Worm (Caenorhabditis elegans) whole organism, L1 larva: ENCODE results near the gene eak-7.

Experiments
- F16B12.6 ChIP-seq: fragments of 150-350 bp; optimal IDR thresholded peaks from 2 replicates; lab custom pipeline; 2014; ENCODE audit warnings: missing biosample characterization, missing genetic modification characterization
- aly-2 ChIP-seq: fragments of 150-350 bp; optimal IDR thresholded peaks from 2 replicates; lab custom pipeline; 2014; ENCODE audit warnings: missing biosample characterization, missing genetic modification characterization
- blmp-1 ChIP-seq: fragments of 150-350 bp; optimal IDR thresholded peaks from 2 replicates; lab custom pipeline; 2014; ENCODE audit warnings: missing biosample characterization, missing genetic modification characterization
- ceh-8 ChIP-seq: fragments of 200-800 bp; sonication (Bioruptor generic); optimal IDR thresholded peaks from 2 replicates; lab custom pipeline; 2018; ENCODE audit warnings: mild to moderate bottlenecking, missing genetic modification characterization, moderate library complexity, missing compliant biosample characterization
- ceh-82 ChIP-seq, 3 experiments: fragments of 150-350 bp in 1 of 3; sonication (generic microtip) in 2 of 3; optimal IDR thresholded peaks; 2 replicates each; lab custom pipeline; 2014 to 2017; ENCODE audit warnings: missing biosample characterization in 3 of 3, missing genetic modification characterization in 3 of 3
- ceh-90 ChIP-seq: sonication (generic microtip); optimal IDR thresholded peaks from 2 replicates; lab custom pipeline; 2016; ENCODE audit warnings: missing genetic modification characterization, missing compliant biosample characterization
- dpl-1 ChIP-seq, 3 experiments: fragments of 150-350 bp in 2 of 3; sonication (generic microtip) in 1 of 3; optimal IDR thresholded peaks; 2 replicates each; lab custom pipeline; 2014 to 2017; ENCODE audit warnings: missing biosample characterization in 3 of 3, missing genetic modification characterization in 3 of 3, missing genetic modification reagents in 3 of 3
- dsc-1 ChIP-seq: sonication (generic microtip); optimal IDR thresholded peaks from 2 replicates; lab custom pipeline; 2016; ENCODE audit warnings: mild to moderate bottlenecking, missing genetic modification characterization, missing compliant biosample characterization
- efl-1 ChIP-seq, 4 experiments: fragments of 150-350 bp; optimal IDR thresholded peaks in 3 of 4; peaks in 1 of 4; 1 replicate in 1 of 4; 2 replicates in 3 of 4; lab custom pipeline; 2014; ENCODE audit warnings: missing biosample characterization in 2 of 4, missing genetic modification characterization in 2 of 4, missing genetic modification reagents in 2 of 4
- efl-3 ChIP-seq: fragments of 200-800 bp; sonication (Bioruptor generic); optimal IDR thresholded peaks from 2 replicates; lab custom pipeline; 2018; ENCODE audit warnings: mild to moderate bottlenecking, missing genetic modification characterization, missing compliant biosample characterization
- elt-2 ChIP-seq: sonication (generic microtip); optimal IDR thresholded peaks from 2 replicates; lab custom pipeline; 2016; ENCODE audit warnings: missing genetic modification characterization, mild to moderate bottlenecking, inconsistent platforms, missing compliant biosample characterization, missing genetic modification reagents
- elt-3 ChIP-seq, 6 experiments: fragments of 150-350 bp in 1 of 6; sonication (generic microtip); optimal IDR thresholded peaks; 2 replicates each; lab custom pipeline; 2017 to 2018; ENCODE audit warnings: missing biosample characterization in 6 of 6, missing genetic modification characterization in 6 of 6, inconsistent platforms in 1 of 6
- ets-5 ChIP-seq: fragments of 200-800 bp; sonication (Bioruptor generic); IDR thresholded peaks from 2 replicates; pipeline ENCODE4 v1.3.6; 2022; ENCODE audit warnings: missing genetic modification characterization, missing compliant biosample characterization
- fkh-8 ChIP-seq: sonication (generic microtip); optimal IDR thresholded peaks from 2 replicates; lab custom pipeline; 2016; ENCODE audit warnings: mild to moderate bottlenecking, missing genetic modification characterization, missing compliant biosample characterization
- fos-1 ChIP-seq: fragments of 150-350 bp; optimal IDR thresholded peaks from 2 replicates; lab custom pipeline; 2014; ENCODE audit warnings: missing biosample characterization, missing genetic modification characterization
- lin-13 ChIP-seq: fragments of 150-350 bp; optimal IDR thresholded peaks from 2 replicates; lab custom pipeline; 2014; ENCODE audit warnings: missing biosample characterization, missing genetic modification reagents, missing genetic modification characterization
- lin-14 ChIP-seq: fragments of 200-800 bp; sonication (Bioruptor generic); optimal IDR thresholded peaks from 2 replicates; lab custom pipeline; 2018; ENCODE audit warnings: mild to moderate bottlenecking, missing genetic modification characterization, moderate library complexity, missing compliant biosample characterization
- lin-15B ChIP-seq: fragments of 150-350 bp; sonication (generic microtip); optimal IDR thresholded peaks from 3 replicates; lab custom pipeline; 2014; ENCODE audit warnings: missing biosample characterization, missing genetic modification characterization
- lin-35 ChIP-seq, 2 experiments: fragments of 150-350 bp; optimal IDR thresholded peaks; 2 replicates each; lab custom pipeline; 2014; ENCODE audit warnings: missing biosample characterization in 2 of 2, missing genetic modification characterization in 2 of 2, missing genetic modification reagents in 2 of 2
- lsy-2 ChIP-seq, 2 experiments: fragments of 150-350 bp; optimal IDR thresholded peaks; 2 replicates each; lab custom pipeline; 2014; ENCODE audit warnings: missing biosample characterization in 2 of 2, missing genetic modification characterization in 2 of 2
- mab-9 ChIP-seq: fragments of 200-800 bp; sonication (Bioruptor generic); IDR thresholded peaks from 2 replicates; pipeline ENCODE4 v1.3.6; 2022; ENCODE audit warnings: missing genetic modification reagents, missing genetic modification characterization, missing compliant biosample characterization
- mep-1 ChIP-seq: fragments of 150-350 bp; optimal IDR thresholded peaks from 2 replicates; lab custom pipeline; 2014; ENCODE audit warnings: missing biosample characterization, missing genetic modification characterization
- nhr-20 ChIP-seq: sonication (generic microtip); optimal IDR thresholded peaks from 2 replicates; lab custom pipeline; 2016; ENCODE audit warnings: mild to moderate bottlenecking, missing genetic modification characterization, missing compliant biosample characterization
- nhr-47 ChIP-seq: sonication (generic microtip); optimal IDR thresholded peaks from 2 replicates; lab custom pipeline; 2016; ENCODE audit warnings: mild to moderate bottlenecking, missing genetic modification characterization, moderate library complexity, missing compliant biosample characterization
- nhr-71 ChIP-seq: sonication (generic microtip); optimal IDR thresholded peaks from 2 replicates; lab custom pipeline; 2016; ENCODE audit warnings: mild to moderate bottlenecking, missing genetic modification characterization, moderate library complexity, missing compliant biosample characterization
- nhr-77 ChIP-seq: fragments of 150-350 bp; optimal IDR thresholded peaks from 2 replicates; lab custom pipeline; 2014; ENCODE audit warnings: missing biosample characterization, missing genetic modification characterization
- nhr-84 ChIP-seq: sonication (generic microtip); optimal IDR thresholded peaks from 2 replicates; lab custom pipeline; 2017; ENCODE audit warnings: missing biosample characterization, missing genetic modification characterization
- nhr-85 ChIP-seq: sonication (generic microtip); peaks from one replicate; lab custom pipeline; 2016; ENCODE audit warnings: missing genetic modification characterization, inconsistent platforms, missing compliant biosample characterization
- nhr-90 ChIP-seq: sonication (generic microtip); optimal IDR thresholded peaks from 2 replicates; lab custom pipeline; 2016; ENCODE audit warnings: mild to moderate bottlenecking, missing genetic modification characterization, missing compliant biosample characterization; ENCODE audit not compliant: poor library complexity
- pax-3 ChIP-seq: fragments of 200-800 bp; sonication (Bioruptor generic); optimal IDR thresholded peaks from 2 replicates; lab custom pipeline; 2018; ENCODE audit warnings: mild to moderate bottlenecking, missing genetic modification characterization, moderate library complexity, missing compliant biosample characterization
- rnt-1 ChIP-seq: sonication (generic microtip); optimal IDR thresholded peaks from 2 replicates; lab custom pipeline; 2016; ENCODE audit warnings: mild to moderate bottlenecking, missing genetic modification characterization, moderate library complexity, missing compliant biosample characterization
- skn-1 ChIP-seq: fragments of 150-350 bp; optimal IDR thresholded peaks from 2 replicates; lab custom pipeline; 2014; ENCODE audit warnings: missing biosample characterization, missing genetic modification characterization
- snu-23 ChIP-seq: sonication (generic microtip); optimal IDR thresholded peaks from 2 replicates; lab custom pipeline; 2016; ENCODE audit warnings: missing genetic modification characterization, missing compliant biosample characterization
- swsn-7 ChIP-seq: sonication (generic microtip); optimal IDR thresholded peaks from 2 replicates; lab custom pipeline; 2016; ENCODE audit warnings: missing genetic modification characterization, missing compliant biosample characterization
- tbx-2 ChIP-seq: sonication (generic microtip); optimal IDR thresholded peaks from 2 replicates; lab custom pipeline; 2016; ENCODE audit warnings: missing genetic modification characterization, missing compliant biosample characterization
- unc-98 ChIP-seq: fragments of 200-800 bp; sonication (Bioruptor generic); IDR thresholded peaks from 2 replicates; pipeline ENCODE4 v1.3.6; 2022; ENCODE audit warnings: missing genetic modification characterization, missing compliant biosample characterization
- vab-15 ChIP-seq: sonication (generic microtip); optimal IDR thresholded peaks from 2 replicates; lab custom pipeline; 2017; ENCODE audit warnings: missing genotype, mild to moderate bottlenecking, missing genetic modification characterization, missing compliant biosample characterization
- xbp-1 ChIP-seq: sonication (generic microtip); optimal IDR thresholded peaks from 2 replicates; lab custom pipeline; 2016; ENCODE audit warnings: missing genetic modification characterization, missing compliant biosample characterization
- ztf-11 ChIP-seq, 2 experiments: sonication (generic microtip); optimal IDR thresholded peaks; 2 replicates each; lab custom pipeline; 2016 to 2017; ENCODE audit warnings: missing genetic modification characterization in 2 of 2, missing biosample characterization in 1 of 2, missing compliant biosample characterization in 1 of 2
- ztf-4 ChIP-seq: fragments of 150-350 bp; optimal IDR thresholded peaks from 2 replicates; lab custom pipeline; 2014; ENCODE audit warnings: missing biosample characterization, missing genetic modification characterization

The eak-7 gene

ce11 chrIV:12565933-12566540 is at the start of gene eak-7:
eak-7 (minus strand) TSS chrIV:12565983.
- TF ChIP-seq efl-1 (optimal IDR thresholded peaks at IDR 0.05; lab: Kevin White, UChicago) (peak in 1 of 2 experiments; percentile 0), efl-1 (GFP tag; optimal IDR thresholded peaks at IDR 0.05 in 1 of 2; lab: Kevin White, UChicago) (peak in 1 of 2 experiments; percentile 68), lin-14 (GFP tag; lab: Kevin White, UChicago) (peak; percentile 27), ztf-4 (tag; lab: Kevin White, UChicago) (no peak), ceh-90 (tag; lab: Kevin White, UChicago) (no peak), dsc-1 (tag; lab: Kevin White, UChicago) (peak; percentile 86), snu-23 (GFP tag; lab: Kevin White, UChicago) (peak; percentile 27), fos-1 (tag; lab: Kevin White, UChicago) (peak; percentile 46), swsn-7 (tag; lab: Kevin White, UChicago) (no peak), blmp-1 (no peak), fkh-8 (tag; lab: Kevin White, UChicago) (peak; percentile 55)

ce11 chrIV:12615122-12615745 is 49.5 kb upstream of the eak-7 start:
- TF ChIP-seq nhr-71 (tag; lab: Kevin White, UChicago), result peak; percentile 37
- peak in 1 of 2 experiments; percentile 14 for TF ChIP-seq lsy-2 (tag; optimal IDR thresholded peaks at IDR 0.05; lab: Kevin White, UChicago)
- no peak for TF ChIP-seq ceh-8
- peak; percentile 74 for TF ChIP-seq rnt-1
- TF ChIP-seq ets-5, result no peak
- TF ChIP-seq lin-14 (GFP tag; lab: Kevin White, UChicago), result peak; percentile 62
- no peak for TF ChIP-seq ceh-82 (tag; optimal IDR thresholded peaks at IDR 0.05; lab: Kevin White, UChicago)
- TF ChIP-seq snu-23 (GFP tag; lab: Kevin White, UChicago), result peak; percentile 9

- TF ChIP-seq blmp-1, result no peak
- no peak for TF ChIP-seq nhr-84 (tag; lab: Kevin White, UChicago)
Observed at ce11 chrIV:12614624-12615023, 48.8 kb upstream of the eak-7 start, which contains the start of gene efa-6. efa-6 (minus strand) TSS chrIV:12614724.

- TF ChIP-seq ceh-82 (tag; optimal IDR thresholded peaks at IDR 0.05; lab: Kevin White, UChicago), result peak in 1 of 3 experiments; percentile 23
- no peak for TF ChIP-seq efl-3 (GFP tag; lab: Kevin White, UChicago)
- peak; percentile 62 for TF ChIP-seq nhr-71 (tag; lab: Kevin White, UChicago)
- peak; percentile 13 for TF ChIP-seq F16B12.6 (tag; lab: Kevin White, UChicago)
- peak; percentile 55 for TF ChIP-seq lin-15B (tag; lab: Kevin White, UChicago)
- peak; percentile 56 for TF ChIP-seq xbp-1 (tag; lab: Kevin White, UChicago)
- peak; percentile 18 for TF ChIP-seq skn-1 (tag; lab: Kevin White, UChicago)
- peak; percentile 17 for TF ChIP-seq nhr-20
- no peak for TF ChIP-seq elt-3 (tag; optimal IDR thresholded peaks at IDR 0.05; lab: Kevin White, UChicago)
- peak in 1 of 2 experiments; percentile 12 for TF ChIP-seq ztf-11 (tag; optimal IDR thresholded peaks at IDR 0.05; lab: Kevin White, UChicago)
- TF ChIP-seq unc-98 (GFP tag; lab: Robert Waterston, UW), result no peak
- TF ChIP-seq mep-1, result peak; percentile 71
- TF ChIP-seq elt-2, result no peak
- peak; percentile 64 for TF ChIP-seq snu-23 (GFP tag; lab: Kevin White, UChicago)
- TF ChIP-seq nhr-47 (tag; lab: Kevin White, UChicago), result no peak
- TF ChIP-seq pax-3 (tag; lab: Kevin White, UChicago), result no peak
- TF ChIP-seq nhr-77 (tag; lab: Kevin White, UChicago), result peak; percentile 18
- peak; percentile 19 to 62 (median 27) for TF ChIP-seq dpl-1 (GFP tag; optimal IDR thresholded peaks at IDR 0.05; lab: Kevin White, UChicago)
- peak; percentile 2 for TF ChIP-seq ceh-90 (tag; lab: Kevin White, UChicago)
- peak; percentile 37 to 47 for TF ChIP-seq lin-35 (GFP tag; optimal IDR thresholded peaks at IDR 0.05; lab: Kevin White, UChicago)
- TF ChIP-seq tbx-2, result peak; percentile 45
- no peak for TF ChIP-seq mab-9 (GFP tag; lab: Robert Waterston, UW)
- peak; percentile 52 to 71 for TF ChIP-seq lsy-2 (tag; optimal IDR thresholded peaks at IDR 0.05; lab: Kevin White, UChicago)
- peak; percentile 46 for TF ChIP-seq nhr-90 (tag; lab: Kevin White, UChicago)
- TF ChIP-seq aly-2, result peak; percentile 75
- no peak for TF ChIP-seq nhr-85
- TF ChIP-seq lin-13 (GFP tag; lab: Kevin White, UChicago), result no peak
- TF ChIP-seq lin-14 (GFP tag; lab: Kevin White, UChicago), result peak; percentile 35
- peak; percentile 53 for TF ChIP-seq vab-15
- TF ChIP-seq efl-1 (optimal IDR thresholded peaks at IDR 0.05; lab: Kevin White, UChicago), result peak; percentile 48 to 52
- TF ChIP-seq efl-1 (GFP tag; optimal IDR thresholded peaks at IDR 0.05 in 1 of 2; lab: Kevin White, UChicago), result peak; percentile 57 to 89
- peak; percentile 34 for TF ChIP-seq swsn-7 (tag; lab: Kevin White, UChicago)
Observed at ce11 chrIV:12605401-12605800, 39.6 kb upstream of the eak-7 start, which contains the start of gene Y55D9A.2. Y55D9A.2 (minus strand) TSS chrIV:12605431.
